Worm (Caenorhabditis elegans) whole organism, mixed stage, embryonic: ENCODE data around the gene clec-151.

Experiments
- ces-1 ChIP-seq: fragments of 150-350 bp; optimal IDR thresholded peaks from 2 replicates; lab custom pipeline; 2014; ENCODE audit warnings: missing biosample characterization, missing genetic modification reagents, missing genetic modification characterization
- elt-3 ChIP-seq: fragments of 150-350 bp; optimal IDR thresholded peaks from 2 replicates; lab custom pipeline; 2014; ENCODE audit warnings: missing biosample characterization, missing genetic modification characterization
- lsy-2 ChIP-seq: fragments of 150-350 bp; optimal IDR thresholded peaks from 2 replicates; lab custom pipeline; 2014; ENCODE audit warnings: missing biosample characterization, missing genetic modification characterization
- mls-2 ChIP-seq: sonication (generic microtip); optimal IDR thresholded peaks from 2 replicates; lab custom pipeline; 2016; ENCODE audit warnings: mild to moderate bottlenecking, missing genetic modification characterization, moderate library complexity, missing compliant biosample characterization
- nhr-12 ChIP-seq: fragments of 150-350 bp; optimal IDR thresholded peaks from 2 replicates; lab custom pipeline; 2014; ENCODE audit warnings: missing biosample characterization, missing genetic modification characterization
- nhr-2 ChIP-seq: fragments of 150-350 bp; optimal IDR thresholded peaks from 2 replicates; lab custom pipeline; 2014; ENCODE audit warnings: missing biosample characterization, missing genetic modification characterization
- nhr-28 ChIP-seq: fragments of 150-350 bp; optimal IDR thresholded peaks from 2 replicates; lab custom pipeline; 2014; ENCODE audit warnings: missing biosample characterization, missing genetic modification characterization
- nhr-76 ChIP-seq: sonication (generic microtip); optimal IDR thresholded peaks from 2 replicates; lab custom pipeline; 2017; ENCODE audit warnings: missing biosample characterization, missing genetic modification characterization
- pha-4 ChIP-seq: fragments of 150-350 bp; optimal IDR thresholded peaks from 2 replicates; lab custom pipeline; 2018; ENCODE audit warnings: missing biosample characterization, missing genetic modification reagents, missing genetic modification characterization
- sem-2 ChIP-seq: fragments of 200-800 bp; sonication (Bioruptor generic); optimal IDR thresholded peaks from 2 replicates; lab custom pipeline; 2018; ENCODE audit warnings: mild to moderate bottlenecking, missing genetic modification characterization, missing compliant biosample characterization
- snpc-4 ChIP-seq: fragments of 150-350 bp; optimal IDR thresholded peaks from 2 replicates; lab custom pipeline; 2014; ENCODE audit warnings: missing biosample characterization, missing genetic modification characterization
- sptf-1 ChIP-seq: sonication (generic microtip); optimal IDR thresholded peaks from 2 replicates; lab custom pipeline; 2017; ENCODE audit warnings: mild to moderate bottlenecking, missing genetic modification characterization, moderate library complexity, missing compliant biosample characterization
- unc-39 ChIP-seq: fragments of 150-350 bp; optimal IDR thresholded peaks from 2 replicates; lab custom pipeline; 2014; ENCODE audit warnings: missing biosample characterization, missing genetic modification characterization
- unc-62 ChIP-seq: fragments of 150-350 bp; optimal IDR thresholded peaks from 2 replicates; lab custom pipeline; 2014; ENCODE audit warnings: missing biosample characterization, missing genetic modification reagents, missing genetic modification characterization

DNA sequence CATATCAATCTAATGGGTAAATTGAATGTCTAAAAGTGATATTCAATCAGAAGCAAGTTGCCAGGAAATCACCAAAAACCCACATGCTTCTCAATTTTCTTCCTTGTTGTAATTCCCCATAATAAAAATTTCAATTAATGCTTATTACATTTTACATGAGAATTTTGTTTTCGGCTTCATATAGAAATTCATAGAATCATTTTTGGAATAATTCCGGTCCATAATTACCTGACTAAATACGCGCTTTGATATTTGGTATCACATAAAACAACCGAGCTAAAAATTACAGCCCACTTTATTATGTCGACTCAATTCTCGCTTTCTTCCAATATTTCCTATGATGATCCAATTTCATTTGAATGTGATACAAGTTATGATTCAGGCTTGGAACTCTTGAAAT, 43.7 kb downstream of the clec-151 start, which contains the start of gene srg-13:
- no peak for TF ChIP-seq nhr-28 (tag; lab: Kevin White, UChicago)
- TF ChIP-seq lsy-2 (tag; lab: Kevin White, UChicago): no peak
- TF ChIP-seq nhr-76 (tag; lab: Kevin White, UChicago): no peak
- TF ChIP-seq nhr-12 (tag; lab: Kevin White, UChicago): no peak
- TF ChIP-seq snpc-4 (tag; lab: Kevin White, UChicago): no peak
- TF ChIP-seq nhr-2 (tag; lab: Kevin White, UChicago): no peak
- TF ChIP-seq pha-4 (tag; lab: Kevin White, UChicago): no peak
- TF ChIP-seq mls-2 (tag; lab: Kevin White, UChicago): no peak
- TF ChIP-seq unc-39 (tag; lab: Kevin White, UChicago): no peak
- TF ChIP-seq elt-3 (tag; lab: Kevin White, UChicago): no peak
- no peak for TF ChIP-seq ces-1 (GFP tag; lab: Kevin White, UChicago)
- no peak for TF ChIP-seq sem-2 (GFP tag; lab: Kevin White, UChicago)
- TF ChIP-seq sptf-1 (tag; lab: Kevin White, UChicago): no peak
- no peak for TF ChIP-seq unc-62 (GFP tag; lab: Kevin White, UChicago)
